Worm (Caenorhabditis elegans): ENCODE measurements around the gene evl-18.

The evl-18 gene

DNA sequence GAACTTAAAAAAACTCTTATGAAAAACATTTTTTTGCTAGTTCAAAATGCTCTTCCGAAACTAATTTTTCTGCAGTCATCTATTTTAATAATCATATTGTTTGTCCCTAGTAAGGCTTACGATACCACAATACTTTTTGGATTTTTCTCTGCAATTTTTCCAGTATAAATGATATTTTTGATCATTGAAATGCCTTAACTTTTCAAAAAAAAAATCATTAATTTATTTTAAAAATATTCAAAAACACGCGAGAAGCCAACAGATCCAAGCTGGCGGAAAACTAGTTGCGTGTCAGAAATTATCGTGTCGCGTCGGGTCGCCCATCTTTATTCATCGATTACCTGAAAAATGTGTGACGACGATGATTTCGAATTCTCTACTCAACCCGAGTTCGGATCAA, 33.4 kb upstream of the evl-18 start, which contains the start of gene gmeb-3:
Gene gmeb-3, plus strand, starts transcription at position 301 of the 400 bp plus-strand sequence.
- no peak for TF ChIP-seq blmp-1 (tag; optimal IDR thresholded peaks at IDR 0.05)

DNA sequence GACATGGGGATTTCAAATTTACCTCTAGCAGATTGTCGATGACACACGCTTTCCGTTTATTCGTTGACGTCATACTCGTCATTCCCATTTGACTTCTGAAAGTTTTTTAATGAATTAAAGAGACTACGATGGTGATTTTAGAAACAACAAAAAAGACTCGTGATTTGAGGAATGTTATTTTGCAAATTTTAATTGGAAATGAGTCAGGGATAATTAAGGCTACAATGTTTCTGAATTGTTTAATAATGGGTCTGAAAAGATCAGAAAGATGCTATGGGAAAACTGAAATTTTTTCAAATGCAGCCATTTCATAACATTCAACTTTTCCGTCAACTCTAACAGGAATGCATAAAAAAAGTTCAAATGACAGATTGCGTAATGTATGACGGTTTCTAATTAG, 30.6 kb upstream of the evl-18 start, which contains the start of gene C44F1.1:
Gene C44F1.1, minus strand, starts transcription at position 101 of the 400 bp plus-strand sequence.
- TF ChIP-seq elt-3 (tag; optimal IDR thresholded peaks at IDR 0.05) (no peak), drap-1 (GFP tag; optimal IDR thresholded peaks at IDR 0.05) (no peak), ces-1 (GFP tag; optimal IDR thresholded peaks at IDR 0.05) (no peak), unc-120 (tag; optimal IDR thresholded peaks at IDR 0.05; ENCODE audit: poor library complexity, severe bottlenecking) (no peak), mls-2 (tag; optimal IDR thresholded peaks at IDR 0.05) (no peak), pha-4 (tag; optimal IDR thresholded peaks at IDR 0.05) (no peak), nhr-2 (tag; optimal IDR thresholded peaks at IDR 0.05) (no peak), zip-8 (tag; optimal IDR thresholded peaks at IDR 0.05) (peak; percentile 34)

- TF ChIP-seq nhr-28 (tag; optimal IDR thresholded peaks at IDR 0.05) (no peak), nhr-76 (tag; optimal IDR thresholded peaks at IDR 0.05) (no peak), unc-120 (tag; optimal IDR thresholded peaks at IDR 0.05; ENCODE audit: poor library complexity, severe bottlenecking) (no peak), ceh-43 (GFP tag; optimal IDR thresholded peaks at IDR 0.05) (no peak), ham-2 (GFP tag; optimal IDR thresholded peaks at IDR 0.05) (no peak), mab-5 (tag; optimal IDR thresholded peaks at IDR 0.05) (no peak), ztf-11 (tag; optimal IDR thresholded peaks at IDR 0.05) (no peak), pha-4 (tag; optimal IDR thresholded peaks at IDR 0.05) (no peak), ceh-39 (tag; optimal IDR thresholded peaks at IDR 0.05) (no peak), unc-62 (GFP tag; optimal IDR thresholded peaks at IDR 0.05) (no peak), lsy-2 (tag; optimal IDR thresholded peaks at IDR 0.05) (no peak), ceh-83 (GFP tag; optimal IDR thresholded peaks at IDR 0.05) (no peak), nhr-12 (tag; optimal IDR thresholded peaks at IDR 0.05) (no peak), bed-3 (GFP tag; optimal IDR thresholded peaks at IDR 0.05) (no peak), flh-1 (GFP tag; optimal IDR thresholded peaks at IDR 0.05) (no peak), snpc-4 (tag; optimal IDR thresholded peaks at IDR 0.05) (no peak), lin-32 (GFP tag; optimal IDR thresholded peaks at IDR 0.05) (no peak), M03D4.4 (tag; optimal IDR thresholded peaks at IDR 0.05) (no peak), zip-8 (tag; optimal IDR thresholded peaks at IDR 0.05) (no peak), elt-3 (tag; optimal IDR thresholded peaks at IDR 0.05) (no peak)
Observed at ce11 chrIII:3764584-3764983, 29.7 kb upstream of the evl-18 start.

ce11 chrIII:3764043-3764442, 29.2 kb upstream of the evl-18 start:
- no peak for TF ChIP-seq unc-62 (GFP tag; optimal IDR thresholded peaks at IDR 0.05)
- no peak for TF ChIP-seq lsy-2 (tag; optimal IDR thresholded peaks at IDR 0.05)
- no peak for TF ChIP-seq bed-3 (GFP tag; optimal IDR thresholded peaks at IDR 0.05)

- TF ChIP-seq lin-13 (tag; optimal IDR thresholded peaks at IDR 0.05) = no peak
- no peak for TF ChIP-seq nhr-2 (tag; optimal IDR thresholded peaks at IDR 0.05)
- no peak for TF ChIP-seq elt-1 (tag; optimal IDR thresholded peaks at IDR 0.05; ENCODE audit: borderline replicate concordance, insufficient read depth)
- TF ChIP-seq unc-120 (tag; optimal IDR thresholded peaks at IDR 0.05; ENCODE audit: poor library complexity, severe bottlenecking) = no peak
- no peak for TF ChIP-seq zip-8 (tag; optimal IDR thresholded peaks at IDR 0.05)
- TF ChIP-seq hlh-1 (tag; optimal IDR thresholded peaks at IDR 0.05) = no peak
- no peak for TF ChIP-seq nhr-12 (tag; optimal IDR thresholded peaks at IDR 0.05)
- no peak for TF ChIP-seq nhr-237 (tag; optimal IDR thresholded peaks at IDR 0.05)
- no peak for TF ChIP-seq ceh-43 (GFP tag; optimal IDR thresholded peaks at IDR 0.05)
Observed at ce11 chrIII:3759312-3759711, 24.5 kb upstream of the evl-18 start, which contains the start of gene arcp-1. arcp-1 (minus strand) TSS chrIII:3759412.

DNA sequence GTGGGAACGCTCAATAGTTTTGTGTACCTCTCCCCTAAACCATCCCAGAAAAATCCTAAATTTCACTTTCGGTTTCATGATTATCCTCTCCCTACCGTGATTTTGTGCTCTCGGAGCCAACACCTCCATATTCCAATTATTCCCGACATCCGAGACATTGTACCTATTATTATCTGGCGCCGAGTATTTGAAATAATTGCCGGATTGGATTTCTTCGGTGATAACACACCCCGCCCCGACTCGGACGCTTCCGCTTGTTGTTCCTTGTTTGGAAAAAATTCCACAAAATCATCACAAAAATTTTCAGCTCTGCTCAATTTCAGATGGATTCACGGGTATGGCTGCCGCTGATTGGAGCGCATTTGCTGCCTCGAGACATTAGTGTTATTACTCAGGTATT, 10.3 kb upstream of the evl-18 start, which contains the start of gene lin-48:
Gene lin-48, plus strand, starts transcription at position 301 of the 400 bp plus-strand sequence.
- TF ChIP-seq bed-3 (GFP tag; optimal IDR thresholded peaks at IDR 0.05) (no peak), mep-1 (tag; optimal IDR thresholded peaks at IDR 0.05) (no peak), elt-1 (tag; optimal IDR thresholded peaks at IDR 0.05; ENCODE audit: borderline replicate concordance, insufficient read depth) (no peak), ceh-83 (GFP tag; optimal IDR thresholded peaks at IDR 0.05) (no peak), sptf-1 (tag; optimal IDR thresholded peaks at IDR 0.05) (no peak), ham-2 (GFP tag; optimal IDR thresholded peaks at IDR 0.05) (no peak), M03D4.4 (tag; optimal IDR thresholded peaks at IDR 0.05) (no peak), nhr-237 (tag; optimal IDR thresholded peaks at IDR 0.05) (no peak), ztf-11 (tag; optimal IDR thresholded peaks at IDR 0.05) (no peak), drap-1 (GFP tag; optimal IDR thresholded peaks at IDR 0.05) (no peak), nhr-76 (tag; optimal IDR thresholded peaks at IDR 0.05) (no peak), cnd-1 (tag; optimal IDR thresholded peaks at IDR 0.05) (no peak), nhr-12 (tag; optimal IDR thresholded peaks at IDR 0.05) (no peak), lsy-2 (tag; optimal IDR thresholded peaks at IDR 0.05) (no peak), ceh-43 (GFP tag; optimal IDR thresholded peaks at IDR 0.05) (no peak), hlh-1 (tag; optimal IDR thresholded peaks at IDR 0.05) (no peak), ces-1 (GFP tag; optimal IDR thresholded peaks at IDR 0.05) (no peak), nhr-28 (tag; optimal IDR thresholded peaks at IDR 0.05) (no peak)
